Fruit fly (Drosophila melanogaster): ENCODE results near the gene CG32576.

The CG32576 gene

dm6 chrX:16318858-16319557, 30.7 kb upstream of the CG32576 start (continued):
- no peak for TF ChIP-seq CG32772 (GFP tag; IDR thresholded peaks at IDR 0.05)
- TF ChIP-seq CG7372 (GFP tag; IDR thresholded peaks at IDR 0.05), result no peak
- TF ChIP-seq CG17186 (GFP tag; optimal IDR thresholded peaks at IDR 0.05), result no peak
- TF ChIP-seq hbn (GFP tag; IDR thresholded peaks at IDR 0.05; ENCODE audit: partially characterized antibody), result no peak
- TF ChIP-seq TFAM (GFP tag; optimal IDR thresholded peaks at IDR 0.05), result no peak
- no peak for TF ChIP-seq cad (GFP tag; optimal IDR thresholded peaks at IDR 0.05)
- no peak for TF ChIP-seq Optix (GFP tag; IDR thresholded peaks at IDR 0.05)
- TF ChIP-seq salm (tag; optimal IDR thresholded peaks at IDR 0.05), result no peak
- TF ChIP-seq Ptx1 (GFP tag; IDR thresholded peaks at IDR 0.05), result no peak
- no peak for TF ChIP-seq Trl (optimal IDR thresholded peaks at IDR 0.05)
- no peak for TF ChIP-seq Trl (GFP tag; optimal IDR thresholded peaks at IDR 0.05)
- TF ChIP-seq stwl (tag; optimal IDR thresholded peaks at IDR 0.05), result no peak
- TF ChIP-seq dmrt99B (tag; optimal IDR thresholded peaks at IDR 0.05), result no peak
- TF ChIP-seq CG7963 (GFP tag; IDR thresholded peaks at IDR 0.05; ENCODE audit: partially characterized antibody), result no peak
- peak; percentile 66 for TF ChIP-seq CG34376 (GFP tag; optimal IDR thresholded peaks at IDR 0.05)
- TF ChIP-seq ind (GFP tag; optimal IDR thresholded peaks at IDR 0.05), result no peak
- TF ChIP-seq nom (GFP tag; optimal IDR thresholded peaks at IDR 0.05), result peak; percentile 19
- no peak for TF ChIP-seq disco-r (GFP tag; optimal IDR thresholded peaks at IDR 0.05)
- no peak for TF ChIP-seq CG7786 (GFP tag; optimal IDR thresholded peaks at IDR 0.05)
- TF ChIP-seq gem (tag; optimal IDR thresholded peaks at IDR 0.05), result peak; percentile 15
- no peak for TF ChIP-seq kay (GFP tag; optimal IDR thresholded peaks at IDR 0.05)
- TF ChIP-seq kah (GFP tag; optimal IDR thresholded peaks at IDR 0.05), result no peak
- TF ChIP-seq sug (tag; optimal IDR thresholded peaks at IDR 0.05), result peak; percentile 58
- TF ChIP-seq dysf (GFP tag; IDR thresholded peaks at IDR 0.05), result no peak
- TF ChIP-seq CG18599 (GFP tag; optimal IDR thresholded peaks at IDR 0.05), result no peak
- no peak for TF ChIP-seq dmrt11E (tag; optimal IDR thresholded peaks at IDR 0.05)
- TF ChIP-seq CG11398 (GFP tag; optimal IDR thresholded peaks at IDR 0.05), result no peak
- TF ChIP-seq ewg (GFP tag; optimal IDR thresholded peaks at IDR 0.05), result no peak
- TF ChIP-seq ap (GFP tag; IDR thresholded peaks at IDR 0.05), result no peak
- TF ChIP-seq CG42726 (GFP tag; IDR thresholded peaks at IDR 0.05; ENCODE audit: partially characterized antibody), result no peak
- TF ChIP-seq shn (GFP tag; optimal IDR thresholded peaks at IDR 0.05), result no peak
- TF ChIP-seq Blimp-1 (GFP tag; optimal IDR thresholded peaks at IDR 0.05), result no peak
- no peak for TF ChIP-seq Adf1 (GFP tag; IDR thresholded peaks at IDR 0.05)
- no peak for TF ChIP-seq CG10267 (tag; optimal IDR thresholded peaks at IDR 0.05)
- no peak for TF ChIP-seq CG32532 (GFP tag; IDR thresholded peaks at IDR 0.05)
- TF ChIP-seq CG6689 (GFP tag; IDR thresholded peaks at IDR 0.05), result no peak
- TF ChIP-seq Gsc (GFP tag; IDR thresholded peaks at IDR 0.05), result no peak
- no peak for TF ChIP-seq zen2 (GFP tag; IDR thresholded peaks at IDR 0.05; ENCODE audit: partially characterized antibody)
- TF ChIP-seq CG4404 (GFP tag; IDR thresholded peaks at IDR 0.05), result no peak
- TF ChIP-seq tll (GFP tag; optimal IDR thresholded peaks at IDR 0.05), result no peak
- no peak for TF ChIP-seq Meics (GFP tag; optimal IDR thresholded peaks at IDR 0.05)
- no peak for TF ChIP-seq ERR (GFP tag; optimal IDR thresholded peaks at IDR 0.05)
- TF ChIP-seq CG12236 (GFP tag; optimal IDR thresholded peaks at IDR 0.05), result no peak
- no peak for TF ChIP-seq CG3281 (GFP tag; optimal IDR thresholded peaks at IDR 0.05)
- TF ChIP-seq Fer1 (GFP tag; optimal IDR thresholded peaks at IDR 0.05), result no peak
- TF ChIP-seq twi (tag; optimal IDR thresholded peaks at IDR 0.05), result peak; percentile 78
- TF ChIP-seq Sox102F (GFP tag; optimal IDR thresholded peaks at IDR 0.05), result no peak
- TF ChIP-seq pb (GFP tag; optimal IDR thresholded peaks at IDR 0.05), result no peak
- TF ChIP-seq gsb-n (tag; optimal IDR thresholded peaks at IDR 0.05), result no peak
- no peak for TF ChIP-seq exex (tag; optimal IDR thresholded peaks at IDR 0.05)
